Worm (Caenorhabditis elegans): ENCODE data around the gene M110.9.

- TF ChIP-seq nhr-25 (tag; optimal IDR thresholded peaks at IDR 0.05; ENCODE audit: borderline replicate concordance, insufficient read depth) (no peak), php-3 (GFP tag; IDR thresholded peaks at IDR 0.05) (no peak), pha-4 (GFP tag; IDR thresholded peaks at IDR 0.05) (no peak), pha-4 (tag; optimal IDR thresholded peaks at IDR 0.05) (no peak)
Observed at ce11 chrII:8181437-8181836, 49.6 kb upstream of the M110.9 start, which contains the start of gene dylt-3.

All from whole organism, L4 larva.